Worm (Caenorhabditis elegans): Measurements from ENCODE around the gene zip-2.

DNA sequence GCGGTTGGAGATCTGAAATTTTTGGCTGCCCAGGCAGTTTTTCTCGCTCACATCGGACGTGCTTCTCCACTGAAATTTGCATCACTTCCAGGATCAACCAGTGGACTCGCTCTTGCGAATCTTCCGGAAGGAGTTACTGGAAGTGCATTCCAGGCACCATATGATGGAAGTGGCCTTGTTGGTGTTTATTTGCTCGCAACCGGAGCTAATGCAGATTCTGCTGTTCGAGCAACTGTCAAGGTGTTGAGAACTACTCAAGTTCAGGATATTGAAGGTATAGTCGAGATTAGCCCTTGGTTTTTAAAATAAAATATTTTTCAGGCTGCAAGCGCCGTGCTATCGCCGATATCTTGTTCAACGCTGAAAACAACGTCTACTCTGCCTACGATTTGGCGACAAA, 48.1 kb downstream of the zip-2 start:
- no peak for TF ChIP-seq dao-5 (tag; optimal IDR thresholded peaks at IDR 0.05)
- TF ChIP-seq W03F9.2 (tag; optimal IDR thresholded peaks at IDR 0.05): no peak
- TF ChIP-seq him-1 (tag; optimal IDR thresholded peaks at IDR 0.05): no peak

Data from whole organism, L4/young adult.